Fruit fly (Drosophila melanogaster) whole organism, embryonic: ENCODE measurements around the gene dmGlut.

ENCODE experiments used
- Atf3 ChIP-seq: fragments of 200-800 bp; sonication (Bioruptor generic); optimal IDR thresholded peaks from 3 replicates; lab custom pipeline; 2016; ENCODE audit warnings: missing biosample characterization, missing genetic modification characterization
- Bdp1 ChIP-seq: fragments of 200-800 bp; sonication (Bioruptor generic); optimal IDR thresholded peaks from 3 replicates; lab custom pipeline; 2016; ENCODE audit warnings: missing biosample characterization, missing genetic modification characterization
- Bgb ChIP-seq: fragments of 200-800 bp; sonication (Bioruptor generic); IDR thresholded peaks from 2 replicates; pipeline ENCODE4 v1.3.6; 2022; ENCODE audit warnings: missing biosample characterization, missing genetic modification characterization; ENCODE audit not compliant: partially characterized antibody
- Blimp-1 ChIP-seq: fragments of 200-800 bp; sonication (Bioruptor generic); optimal IDR thresholded peaks from 3 replicates; lab custom pipeline; 2018; ENCODE audit warnings: missing biosample characterization, missing genetic modification characterization, mild to moderate bottlenecking, moderate library complexity, missing genetic modification reagents
- CG11504 ChIP-seq: fragments of 200-800 bp; sonication (Bioruptor generic); optimal IDR thresholded peaks from 3 replicates; lab custom pipeline; 2019; ENCODE audit warnings: missing biosample characterization, mild to moderate bottlenecking, missing genetic modification characterization, moderate library complexity
- CG12769 ChIP-seq: fragments of 200-800 bp; sonication (Bioruptor generic); optimal IDR thresholded peaks from 2 replicates; lab custom pipeline; 2019; ENCODE audit warnings: missing biosample characterization, mild to moderate bottlenecking, missing genetic modification characterization, moderate library complexity
- CG17186 ChIP-seq: fragments of 200-800 bp; sonication (Bioruptor generic); optimal IDR thresholded peaks from 3 replicates; lab custom pipeline; 2017; ENCODE audit warnings: missing biosample characterization, missing genetic modification reagents, missing genetic modification characterization
- CG17385 ChIP-seq: fragments of 200-800 bp; sonication (Bioruptor generic); optimal IDR thresholded peaks from 3 replicates; lab custom pipeline; 2018; ENCODE audit warnings: missing biosample characterization, mild to moderate bottlenecking, missing genetic modification characterization
- CG2129 ChIP-seq: fragments of 200-800 bp; sonication (Bioruptor generic); IDR thresholded peaks from 2 replicates; pipeline ENCODE4 v1.3.6; 2022; ENCODE audit warnings: missing biosample characterization, missing genetic modification characterization; ENCODE audit not compliant: partially characterized antibody
- CG30403 ChIP-seq: fragments of 200-800 bp; sonication (Bioruptor generic); optimal IDR thresholded peaks from 3 replicates; lab custom pipeline; 2016; ENCODE audit warnings: missing biosample characterization, missing genetic modification characterization
- CG30431 ChIP-seq: fragments of 200-800 bp; sonication (Bioruptor generic); optimal IDR thresholded peaks from 2 replicates; lab custom pipeline; 2017; ENCODE audit warnings: missing biosample characterization, missing genetic modification characterization
- CG3726 ChIP-seq: fragments of 200-800 bp; sonication (Bioruptor generic); IDR thresholded peaks from 3 replicates; pipeline ENCODE4, ENCODE4 v1.3.6; 2022; ENCODE audit warnings: missing biosample characterization, missing genetic modification characterization
- CG4404 ChIP-seq: fragments of 200-800 bp; sonication (Bioruptor generic); IDR thresholded peaks from 2 replicates; pipeline ENCODE4 v1.3.6; 2022; ENCODE audit warnings: missing biosample characterization, missing genetic modification characterization
- CG7786 ChIP-seq: fragments of 200-800 bp; sonication (Bioruptor generic); optimal IDR thresholded peaks from 2 replicates; lab custom pipeline; 2016; ENCODE audit warnings: missing biosample characterization, missing genetic modification characterization
- CG9817 ChIP-seq: fragments of 200-800 bp; sonication (Bioruptor generic); optimal IDR thresholded peaks from 2 replicates; lab custom pipeline; 2018; ENCODE audit warnings: missing biosample characterization, mild to moderate bottlenecking, missing genetic modification characterization, moderate library complexity
- Dp ChIP-seq: fragments of 200-800 bp; sonication (Bioruptor generic); optimal IDR thresholded peaks from 2 replicates; lab custom pipeline; 2018; ENCODE audit warnings: missing biosample characterization, mild to moderate bottlenecking, missing genetic modification characterization, moderate library complexity
- Eip74EF ChIP-seq, 2 experiments: fragments of 200-800 bp in 1 of 2; fragments of >200 bp in 1 of 2; sonication (Bioruptor generic) in 1 of 2; optimal IDR thresholded peaks; 2 replicates each; lab custom pipeline; 2017 to 2019; ENCODE audit warnings: missing biosample characterization in 2 of 2, missing genetic modification characterization in 2 of 2, mild to moderate bottlenecking in 1 of 2, moderate library complexity in 1 of 2
- Ets97D ChIP-seq: fragments of 200-800 bp; sonication (Bioruptor generic); optimal IDR thresholded peaks from 3 replicates; lab custom pipeline; 2016; ENCODE audit warnings: missing biosample characterization, missing genetic modification characterization
- HHEX ChIP-seq: fragments of 200-800 bp; sonication (Bioruptor generic); optimal IDR thresholded peaks from 3 replicates; lab custom pipeline; 2017; ENCODE audit warnings: missing biosample characterization, mild to moderate bottlenecking, missing genetic modification characterization, missing genetic modification reagents
- HLH4C ChIP-seq: fragments of 200-800 bp; sonication (Bioruptor generic); IDR thresholded peaks from 3 replicates; pipeline ENCODE4 v1.3.6; 2022; ENCODE audit warnings: missing biosample characterization, missing genetic modification characterization; ENCODE audit not compliant: partially characterized antibody
- Mes4 ChIP-seq: fragments of 200-800 bp; sonication (Bioruptor generic); optimal IDR thresholded peaks from 2 replicates; lab custom pipeline; 2016; ENCODE audit warnings: missing biosample characterization, missing genetic modification characterization
- Mrtf ChIP-seq: fragments of 200-800 bp; sonication (Bioruptor generic); IDR thresholded peaks from 3 replicates; pipeline ENCODE4 v1.3.6; 2022; ENCODE audit warnings: missing biosample characterization, missing genetic modification characterization
- Myb ChIP-seq: fragments of 200-800 bp; sonication (Bioruptor generic); optimal IDR thresholded peaks from 2 replicates; lab custom pipeline; 2016; ENCODE audit warnings: missing biosample characterization, missing genetic modification characterization
- NC2β ChIP-seq: fragments of 200-800 bp; sonication (Bioruptor generic); optimal IDR thresholded peaks from 2 replicates; lab custom pipeline; 2016; ENCODE audit warnings: missing biosample characterization, missing genetic modification characterization
- PHDP ChIP-seq: fragments of 200-800 bp; sonication (Bioruptor generic); optimal IDR thresholded peaks from 3 replicates; lab custom pipeline; 2018; ENCODE audit warnings: missing biosample characterization, mild to moderate bottlenecking, missing genetic modification characterization, moderate library complexity
- Rx ChIP-seq: fragments of 200-800 bp; sonication (Bioruptor generic); IDR thresholded peaks from 2 replicates; pipeline ENCODE4 v1.3.6; 2022; ENCODE audit warnings: missing biosample characterization, missing genetic modification characterization
- Vsx1 ChIP-seq: fragments of 200-800 bp; sonication (Bioruptor generic); optimal IDR thresholded peaks from 2 replicates; lab custom pipeline; 2017; ENCODE audit warnings: missing biosample characterization, mild to moderate bottlenecking, missing genetic modification characterization, missing genetic modification reagents
- chif ChIP-seq, 2 experiments: fragments of 200-800 bp; sonication (Bioruptor generic); optimal IDR thresholded peaks; 3 replicates each; lab custom pipeline; 2016; ENCODE audit warnings: missing biosample characterization in 2 of 2, missing genetic modification characterization in 2 of 2
- chn ChIP-seq: fragments of 200-800 bp; sonication (Bioruptor generic); optimal IDR thresholded peaks from 2 replicates; lab custom pipeline; 2016; ENCODE audit warnings: missing biosample characterization, missing genetic modification characterization
- dpn ChIP-seq, 2 experiments: fragments of 200-800 bp; sonication (Bioruptor generic); optimal IDR thresholded peaks; 3 replicates each; lab custom pipeline; 2016; ENCODE audit warnings: missing biosample characterization in 2 of 2, missing genetic modification characterization in 2 of 2
- eyg ChIP-seq: fragments of 200-800 bp; sonication (Bioruptor generic); optimal IDR thresholded peaks from 3 replicates; lab custom pipeline; 2016; ENCODE audit warnings: missing biosample characterization, missing genetic modification characterization
- hbn ChIP-seq: fragments of 200-800 bp; sonication (Bioruptor generic); IDR thresholded peaks from 2 replicates; pipeline ENCODE4 v1.3.6; 2022; ENCODE audit warnings: missing biosample characterization, missing genetic modification characterization; ENCODE audit not compliant: partially characterized antibody
- hkb ChIP-seq, 2 experiments: fragments of 200-800 bp in 1 of 2; fragments of >200 bp in 1 of 2; sonication (Bioruptor generic) in 1 of 2; IDR thresholded peaks in 1 of 2; optimal IDR thresholded peaks in 1 of 2; 2 replicates each; pipeline versions ENCODE4 v1.3.6 to Lab custom; 2017 to 2022; ENCODE audit warnings: missing biosample characterization in 1 of 2, missing genetic modification characterization in 1 of 2
- hth ChIP-seq: fragments of >200 bp; optimal IDR thresholded peaks from 2 replicates; lab custom pipeline; 2017; ENCODE audit warnings: inconsistent platforms
- klu ChIP-seq: fragments of 200-800 bp; sonication (Bioruptor generic); IDR thresholded peaks from 2 replicates; pipeline ENCODE4 v1.3.6; 2022; ENCODE audit warnings: missing biosample characterization, missing genetic modification characterization
- knrl ChIP-seq: fragments of 200-800 bp; sonication (Bioruptor generic); IDR thresholded peaks from 3 replicates; pipeline ENCODE4 v1.3.6; 2022; ENCODE audit warnings: missing biosample characterization, missing genetic modification characterization; ENCODE audit not compliant: partially characterized antibody
- lola ChIP-seq, 3 experiments: fragments of >200 bp in 2 of 3; fragments of 200-800 bp in 1 of 3; sonication (Bioruptor generic) in 1 of 3; optimal IDR thresholded peaks; 2 replicates each; lab custom pipeline; 2017 to 2019; ENCODE audit warnings: missing biosample characterization in 3 of 3, missing genetic modification characterization in 3 of 3, mild to moderate bottlenecking in 1 of 3, moderate library complexity in 1 of 3
- mirr ChIP-seq: fragments of 200-800 bp; sonication (Bioruptor generic); optimal IDR thresholded peaks from 3 replicates; lab custom pipeline; 2018; ENCODE audit warnings: missing biosample characterization, mild to moderate bottlenecking, missing genetic modification characterization
- nerfin-1 ChIP-seq: fragments of 200-800 bp; sonication (Bioruptor generic); optimal IDR thresholded peaks from 3 replicates; lab custom pipeline; 2019; ENCODE audit warnings: missing biosample characterization, mild to moderate bottlenecking, missing genetic modification characterization, moderate library complexity
- odd ChIP-seq: fragments of 200-800 bp; sonication (Bioruptor generic); optimal IDR thresholded peaks from 2 replicates; lab custom pipeline; 2017; ENCODE audit warnings: missing biosample characterization, mild to moderate bottlenecking, missing genetic modification characterization
- peb ChIP-seq: fragments of 200-800 bp; sonication (Bioruptor generic); IDR thresholded peaks from 2 replicates; pipeline ENCODE4 v1.3.6; 2022; ENCODE audit warnings: missing biosample characterization, missing genetic modification characterization
- psq ChIP-seq: fragments of 200-800 bp; sonication (Bioruptor generic); optimal IDR thresholded peaks from 2 replicates; lab custom pipeline; 2017; ENCODE audit warnings: missing biosample characterization, missing genetic modification characterization
- sima ChIP-seq: fragments of 200-800 bp; sonication (Bioruptor generic); optimal IDR thresholded peaks from 2 replicates; lab custom pipeline; 2016; ENCODE audit warnings: missing biosample characterization, missing genetic modification characterization
- so ChIP-seq: fragments of 200-800 bp; sonication (Bioruptor generic); IDR thresholded peaks from 3 replicates; pipeline ENCODE4 v1.3.6; 2022; ENCODE audit warnings: missing biosample characterization, missing genetic modification characterization
- trh ChIP-seq: fragments of 200-800 bp; sonication (Bioruptor generic); optimal IDR thresholded peaks from 2 replicates; lab custom pipeline; 2016; ENCODE audit warnings: missing biosample characterization, missing genetic modification characterization
- tup ChIP-seq: fragments of 200-800 bp; sonication (Bioruptor generic); optimal IDR thresholded peaks from 2 replicates; lab custom pipeline; 2016; ENCODE audit warnings: missing biosample characterization, mild to moderate bottlenecking, missing genetic modification characterization, moderate library complexity
- zfh2 ChIP-seq: fragments of 200-800 bp; sonication (Bioruptor generic); optimal IDR thresholded peaks from 2 replicates; lab custom pipeline; 2016; ENCODE audit warnings: missing biosample characterization, missing genetic modification characterization

dmGlut gene

dm6 chr2L:12006397-12007330 is 20.6 kb upstream of the dmGlut start (continued):
- peak; percentile 88 for TF ChIP-seq trh (GFP tag; lab: Kevin White, UChicago)
- TF ChIP-seq Rx (GFP tag; lab: Robert Waterston, UW), result no peak
- peak; percentile 42 for TF ChIP-seq CG17186 (GFP tag; lab: Kevin White, UChicago)
- peak; percentile 94 for TF ChIP-seq PHDP
- peak; percentile 97 for TF ChIP-seq odd
- peak; percentile 74 for TF ChIP-seq psq (GFP tag; lab: Kevin White, UChicago)
- TF ChIP-seq Myb, result peak; percentile 37
- TF ChIP-seq Dp, result no peak
- peak; percentile 13 for TF ChIP-seq NC2β (GFP tag; lab: Kevin White, UChicago)
- TF ChIP-seq CG9817 (tag; lab: Kevin White, UChicago), result peak; percentile 91
- no peak for TF ChIP-seq hth (lab: Kevin White, UChicago)
- TF ChIP-seq CG12769 (tag; lab: Kevin White, UChicago), result peak; percentile 9
- TF ChIP-seq zfh2 (GFP tag; lab: Kevin White, UChicago), result peak; percentile 3
- TF ChIP-seq Eip74EF (GFP tag; optimal IDR thresholded peaks at IDR 0.05; lab: Kevin White, UChicago), result peak in 1 of 2 experiments; percentile 98
- TF ChIP-seq Bgb, result no peak
- no peak for TF ChIP-seq so (GFP tag; lab: Robert Waterston, UW)
- no peak for TF ChIP-seq peb (GFP tag; lab: Robert Waterston, UW)
- TF ChIP-seq klu (GFP tag; lab: Robert Waterston, UW), result no peak
- TF ChIP-seq sima (GFP tag; lab: Kevin White, UChicago), result no peak
- peak; percentile 91 for TF ChIP-seq Blimp-1 (GFP tag; lab: Kevin White, UChicago)
- peak; percentile 2 for TF ChIP-seq Ets97D (GFP tag; lab: Kevin White, UChicago)
- TF ChIP-seq chn (GFP tag; lab: Kevin White, UChicago), result peak; percentile 72
- TF ChIP-seq tup, result peak; percentile 70
- TF ChIP-seq nerfin-1 (tag; lab: Kevin White, UChicago), result peak; percentile 92
- no peak for TF ChIP-seq hkb (optimal IDR thresholded peaks at IDR 0.05; lab: Kevin White, UChicago)
- TF ChIP-seq hkb (GFP tag; IDR thresholded peaks at IDR 0.05; lab: Robert Waterston, UW), result no peak
- no peak for TF ChIP-seq hbn
- TF ChIP-seq mirr, result peak; percentile 97
- peak; percentile 95 for TF ChIP-seq CG30403 (GFP tag; lab: Kevin White, UChicago)
- peak; percentile 65 for TF ChIP-seq Mes4 (GFP tag; lab: Kevin White, UChicago)
- peak; percentile 87 for TF ChIP-seq CG30431 (GFP tag; lab: Kevin White, UChicago)
- peak; percentile 75 for TF ChIP-seq CG7786 (GFP tag; lab: Kevin White, UChicago)
- no peak for TF ChIP-seq CG3726
- TF ChIP-seq eyg (GFP tag; lab: Kevin White, UChicago), result peak; percentile 52
- TF ChIP-seq Bdp1 (GFP tag; lab: Kevin White, UChicago), result peak; percentile 39
- TF ChIP-seq chif (GFP tag; optimal IDR thresholded peaks at IDR 0.05; lab: Kevin White, UChicago), result peak; percentile 65 to 75
- TF ChIP-seq knrl (GFP tag; lab: Robert Waterston, UW), result no peak
- TF ChIP-seq dpn (GFP tag; optimal IDR thresholded peaks at IDR 0.05; lab: Kevin White, UChicago), result peak; percentile 71 to 92
- no peak for TF ChIP-seq CG4404 (GFP tag; lab: Robert Waterston, UW)
- TF ChIP-seq HHEX, result peak; percentile 93
- TF ChIP-seq Vsx1 (GFP tag; lab: Kevin White, UChicago), result peak; percentile 85
- no peak for TF ChIP-seq HLH4C (GFP tag; lab: Robert Waterston, UW)
- TF ChIP-seq Atf3, result peak; percentile 57
- peak; percentile 93 for TF ChIP-seq CG17385 (GFP tag; lab: Kevin White, UChicago)
- TF ChIP-seq CG11504 (tag; lab: Kevin White, UChicago), result peak; percentile 96
- no peak for TF ChIP-seq Mrtf
- TF ChIP-seq lola (GFP tag; optimal IDR thresholded peaks at IDR 0.05; lab: Kevin White, UChicago), result peak in 1 of 3 experiments; percentile 98
- no peak for TF ChIP-seq CG2129 (GFP tag; lab: Robert Waterston, UW)
